Fruit fly (Drosophila melanogaster) S2 (cell line): Measurements from ENCODE around the gene pont.

Source experiments
- CG8478 ChIP-seq: fragments of >200 bp; optimal IDR thresholded peaks from 2 replicates; lab custom pipeline; 2018
- CTCF ChIP-seq, 2 experiments: fragments of >200 bp; optimal IDR thresholded peaks; 2 replicates each; lab custom pipeline; 2018

- TF ChIP-seq CG8478 (lab: Kevin White, UChicago) (no peak), CTCF (optimal IDR thresholded peaks at IDR 0.05; lab: Kevin White, UChicago) (no peak)
Observed at dm6 chr3R:10212799-10213198, 49.1 kb upstream of the pont start, which contains the start of gene Timp.
